Worm (Caenorhabditis elegans) whole organism, young adult: ENCODE data around the gene srh-257.

ENCODE experiments used
- B0019.2 ChIP-seq: fragments of 200-800 bp; sonication (Bioruptor generic); conservative IDR thresholded peaks from 2 replicates; pipeline ENCODE4 v1.3.6; 2022; ENCODE audit warnings: missing genetic modification reagents, missing genetic modification characterization, missing compliant biosample characterization
- F23B12.7 ChIP-seq: sonication (generic microtip); optimal IDR thresholded peaks from 2 replicates; lab custom pipeline; 2017; ENCODE audit warnings: missing genetic modification characterization, mild to moderate bottlenecking, missing compliant biosample characterization, antibody characterized with exemption, moderate library complexity; ENCODE audit not compliant: insufficient read depth
- ama-1 ChIP-seq, 3 experiments: fragments of 150-350 bp in 1 of 3; sonication (generic microtip) in 2 of 3; optimal IDR thresholded peaks; 2 replicates each; lab custom pipeline; 2014 to 2018; ENCODE audit warnings: missing biosample characterization in 2 of 3, missing genetic modification characterization in 2 of 3, missing genetic modification reagents in 2 of 3
- attf-5 ChIP-seq: fragments of 200-800 bp; sonication (Bioruptor generic); optimal IDR thresholded peaks from 2 replicates; lab custom pipeline; 2018; ENCODE audit warnings: mild to moderate bottlenecking, missing genetic modification characterization, missing compliant biosample characterization
- ceh-40 ChIP-seq: fragments of 200-800 bp; sonication (Bioruptor generic); IDR thresholded peaks from 2 replicates; pipeline ENCODE4 v1.3.6; 2022; ENCODE audit warnings: missing genetic modification characterization, missing compliant biosample characterization
- lag-1 ChIP-seq: fragments of 200-800 bp; sonication (Bioruptor generic); IDR thresholded peaks from 2 replicates; pipeline ENCODE4 v1.3.6; 2022; ENCODE audit warnings: missing genetic modification reagents, missing genetic modification characterization, missing compliant biosample characterization
- lir-1 ChIP-seq: fragments of 200-800 bp; sonication (Bioruptor generic); conservative IDR thresholded peaks from 2 replicates; pipeline ENCODE4 v1.3.6; 2022; ENCODE audit warnings: missing genetic modification reagents, missing genetic modification characterization, missing compliant biosample characterization
- madf-10 ChIP-seq: sonication (generic microtip); optimal IDR thresholded peaks from 2 replicates; lab custom pipeline; 2016; ENCODE audit warnings: mild to moderate bottlenecking, missing genetic modification characterization, missing compliant biosample characterization
- nhr-80 ChIP-seq: sonication (generic microtip); optimal IDR thresholded peaks from 2 replicates; lab custom pipeline; 2016; ENCODE audit warnings: missing genetic modification characterization, missing compliant biosample characterization
- unc-62 ChIP-seq: fragments of 150-350 bp; optimal IDR thresholded peaks from 2 replicates; lab custom pipeline; 2014; ENCODE audit warnings: missing biosample characterization, missing genetic modification reagents, missing genetic modification characterization

- TF ChIP-seq B0019.2 (GFP tag; lab: Robert Waterston, UW) (no peak), nhr-80 (tag; lab: Kevin White, UChicago) (no peak), lag-1 (GFP tag; lab: Robert Waterston, UW) (no peak), unc-62 (GFP tag; lab: Kevin White, UChicago) (no peak), ceh-40 (no peak), ama-1 (optimal IDR thresholded peaks at IDR 0.05; lab: Kevin White, UChicago) (no peak), ama-1 (GFP tag; optimal IDR thresholded peaks at IDR 0.05; lab: Kevin White, UChicago) (no peak), attf-5 (GFP tag; lab: Kevin White, UChicago) (no peak), F23B12.7 (tag; lab: Kevin White, UChicago) (no peak), madf-10 (tag; lab: Kevin White, UChicago) (no peak), lir-1 (no peak)
Measured at ce11 chrV:15426944-15427343, 19.9 kb downstream of the srh-257 start, which contains the start of gene fbxa-209.
